Fruit fly (Drosophila melanogaster) whole organism, prepupa: ENCODE data around the gene Dyro.

Experiments used
- CG10669 ChIP-seq: fragments of 200-800 bp; sonication (Bioruptor generic); optimal IDR thresholded peaks from 3 replicates; lab custom pipeline; 2018; ENCODE audit warnings: missing biosample characterization, mild to moderate bottlenecking, missing genetic modification characterization, moderate library complexity
- CG11762 ChIP-seq: fragments of 200-800 bp; sonication (Bioruptor generic); optimal IDR thresholded peaks from 3 replicates; lab custom pipeline; 2016; ENCODE audit warnings: missing biosample characterization, missing genetic modification characterization; ENCODE audit not compliant: insufficient read depth
- CG11902 ChIP-seq: fragments of 200-800 bp; sonication (Bioruptor generic); optimal IDR thresholded peaks from 3 replicates; lab custom pipeline; 2016; ENCODE audit warnings: missing biosample characterization, missing genetic modification characterization
- CG15336 ChIP-seq: fragments of 200-800 bp; sonication (Bioruptor generic); IDR thresholded peaks from 2 replicates; pipeline ENCODE4 v1.3.6; 2022; ENCODE audit warnings: missing biosample characterization, missing genetic modification characterization
- CG31627 ChIP-seq: fragments of 200-800 bp; sonication (Bioruptor generic); optimal IDR thresholded peaks from 3 replicates; lab custom pipeline; 2016; ENCODE audit warnings: missing biosample characterization, missing genetic modification characterization
- CG32006 ChIP-seq: fragments of 200-800 bp; sonication (Bioruptor generic); optimal IDR thresholded peaks from 3 replicates; lab custom pipeline; 2017; ENCODE audit warnings: missing biosample characterization, mild to moderate bottlenecking, missing genetic modification characterization
- CG34406 ChIP-seq: fragments of 200-800 bp; sonication (Bioruptor generic); optimal IDR thresholded peaks from 3 replicates; lab custom pipeline; 2016; ENCODE audit warnings: missing biosample characterization, missing genetic modification characterization
- CG3919 ChIP-seq: fragments of 200-800 bp; sonication (Bioruptor generic); optimal IDR thresholded peaks from 3 replicates; lab custom pipeline; 2016; ENCODE audit warnings: missing biosample characterization, missing genetic modification characterization
- CG6163 ChIP-seq: fragments of 200-800 bp; sonication (Bioruptor generic); IDR thresholded peaks from 3 replicates; pipeline ENCODE4 v1.3.6; 2022; ENCODE audit warnings: missing biosample characterization, missing genetic modification characterization
- CG6792 ChIP-seq: fragments of 200-800 bp; sonication (Bioruptor generic); optimal IDR thresholded peaks from 3 replicates; lab custom pipeline; 2016; ENCODE audit warnings: missing biosample characterization, missing genetic modification characterization
- CG6808 ChIP-seq: fragments of 200-800 bp; sonication (Bioruptor generic); optimal IDR thresholded peaks from 3 replicates; lab custom pipeline; 2017; ENCODE audit warnings: missing biosample characterization, missing genetic modification characterization, mild to moderate bottlenecking, moderate library complexity, missing genetic modification reagents
- CG7368 ChIP-seq: fragments of 200-800 bp; sonication (Bioruptor generic); optimal IDR thresholded peaks from 3 replicates; lab custom pipeline; 2016; ENCODE audit warnings: missing biosample characterization, missing genetic modification characterization
- CG8632 ChIP-seq: fragments of 200-800 bp; sonication (Bioruptor generic); optimal IDR thresholded peaks from 3 replicates; lab custom pipeline; 2016; ENCODE audit warnings: missing biosample characterization, missing genetic modification characterization
- Eip75B ChIP-seq: fragments of 200-800 bp; sonication (Bioruptor generic); optimal IDR thresholded peaks from 3 replicates; lab custom pipeline; 2016; ENCODE audit warnings: missing biosample characterization, missing genetic modification characterization
- Eip78C ChIP-seq: fragments of 200-800 bp; sonication (Bioruptor generic); peaks from one replicate; lab custom pipeline; 2016; ENCODE audit warnings: missing biosample characterization, missing genetic modification characterization
- Eip93F ChIP-seq: fragments of 200-800 bp; sonication (Bioruptor generic); optimal IDR thresholded peaks from 2 replicates; lab custom pipeline; 2016; ENCODE audit warnings: missing biosample characterization, mild to moderate bottlenecking, missing genetic modification characterization
- Ets21C ChIP-seq: fragments of 200-800 bp; sonication (Bioruptor generic); optimal IDR thresholded peaks from 3 replicates; lab custom pipeline; 2016; ENCODE audit warnings: missing biosample characterization, missing genetic modification characterization
- Ets96B ChIP-seq: fragments of 200-800 bp; optimal IDR thresholded peaks from 2 replicates; lab custom pipeline; 2019; ENCODE audit warnings: missing biosample characterization, mild to moderate bottlenecking, missing genetic modification characterization, moderate library complexity
- Gug ChIP-seq: fragments of 200-800 bp; sonication (Bioruptor generic); IDR thresholded peaks from 2 replicates; pipeline ENCODE4 v1.3.6; 2022; ENCODE audit warnings: missing biosample characterization, missing genetic modification characterization
- Hr38 ChIP-seq: sonication (Bioruptor generic); optimal IDR thresholded peaks from 2 replicates; lab custom pipeline; 2016; ENCODE audit warnings: missing biosample characterization, missing genetic modification characterization
- Hr39 ChIP-seq: fragments of 200-800 bp; sonication (Bioruptor generic); optimal IDR thresholded peaks from 2 replicates; lab custom pipeline; 2016; ENCODE audit warnings: missing biosample characterization, missing genetic modification characterization
- Hr4 ChIP-seq: fragments of 200-800 bp; sonication (Bioruptor generic); optimal IDR thresholded peaks from 3 replicates; lab custom pipeline; 2016; ENCODE audit warnings: missing biosample characterization, missing genetic modification characterization
- Met ChIP-seq: fragments of 200-800 bp; sonication (Bioruptor generic); optimal IDR thresholded peaks from 3 replicates; lab custom pipeline; 2016; ENCODE audit warnings: missing biosample characterization, missing genetic modification characterization
- OdsH ChIP-seq: fragments of 200-800 bp; sonication (Bioruptor generic); optimal IDR thresholded peaks from 3 replicates; lab custom pipeline; 2016; ENCODE audit warnings: missing biosample characterization, missing genetic modification characterization
- Smox ChIP-seq: fragments of 200-800 bp; sonication (Bioruptor generic); optimal IDR thresholded peaks from 3 replicates; lab custom pipeline; 2016; ENCODE audit warnings: missing biosample characterization, missing genetic modification characterization
- Sox102F ChIP-seq: fragments of 200-800 bp; sonication (Bioruptor generic); optimal IDR thresholded peaks from 2 replicates; lab custom pipeline; 2016; ENCODE audit warnings: missing biosample characterization, mild to moderate bottlenecking, missing genetic modification characterization
- acj6 ChIP-seq: fragments of 200-800 bp; sonication (Bioruptor generic); optimal IDR thresholded peaks from 3 replicates; lab custom pipeline; 2016; ENCODE audit warnings: missing biosample characterization, missing genetic modification characterization
- cyc ChIP-seq: fragments of 200-800 bp; sonication (Bioruptor generic); optimal IDR thresholded peaks from 3 replicates; lab custom pipeline; 2016; ENCODE audit warnings: missing biosample characterization, missing genetic modification characterization
- dac ChIP-seq: fragments of 200-800 bp; sonication (Bioruptor generic); optimal IDR thresholded peaks from 2 replicates; lab custom pipeline; 2017; ENCODE audit warnings: missing biosample characterization, mild to moderate bottlenecking, missing genetic modification characterization
- esn ChIP-seq: fragments of 200-800 bp; sonication (Bioruptor generic); optimal IDR thresholded peaks from 2 replicates; lab custom pipeline; 2016; ENCODE audit warnings: missing biosample characterization, mild to moderate bottlenecking, missing genetic modification characterization, moderate library complexity
- fkh ChIP-seq: fragments of 200-800 bp; sonication (Bioruptor generic); optimal IDR thresholded peaks from 3 replicates; lab custom pipeline; 2017; ENCODE audit warnings: missing biosample characterization, mild to moderate bottlenecking, missing genetic modification characterization, moderate library complexity
- lz ChIP-seq: fragments of 200-800 bp; sonication (Bioruptor generic); optimal IDR thresholded peaks from 3 replicates; lab custom pipeline; 2016; ENCODE audit warnings: missing biosample characterization, missing genetic modification characterization
- net ChIP-seq: fragments of 200-800 bp; sonication (Bioruptor generic); optimal IDR thresholded peaks from 3 replicates; lab custom pipeline; 2016; ENCODE audit warnings: missing biosample characterization, missing genetic modification characterization
- salr ChIP-seq, 2 experiments: fragments of 200-800 bp; sonication (Bioruptor generic); optimal IDR thresholded peaks; 3 replicates each; lab custom pipeline; 2016 to 2018; ENCODE audit warnings: missing biosample characterization in 2 of 2, missing genetic modification characterization in 2 of 2, mild to moderate bottlenecking in 1 of 2
- ss ChIP-seq, 2 experiments: fragments of 200-800 bp; sonication (Bioruptor generic); optimal IDR thresholded peaks; 2 replicates in 1 of 2; 3 replicates in 1 of 2; lab custom pipeline; 2017 to 2018; ENCODE audit warnings: mild to moderate bottlenecking in 2 of 2, missing biosample characterization in 2 of 2, missing genetic modification characterization in 2 of 2, moderate library complexity in 1 of 2
- svp ChIP-seq: fragments of 200-800 bp; sonication (Bioruptor generic); peaks from one replicate; lab custom pipeline; 2016; ENCODE audit warnings: missing biosample characterization, missing genetic modification characterization
- topi ChIP-seq: fragments of 200-800 bp; sonication (Bioruptor generic); optimal IDR thresholded peaks from 3 replicates; lab custom pipeline; 2016; ENCODE audit warnings: missing biosample characterization, missing genetic modification characterization
- vri ChIP-seq: fragments of 200-800 bp; sonication (Bioruptor generic); optimal IDR thresholded peaks from 3 replicates; lab custom pipeline; 2016; ENCODE audit warnings: missing biosample characterization, mild to moderate bottlenecking, missing genetic modification characterization

Gene Dyro

DNA sequence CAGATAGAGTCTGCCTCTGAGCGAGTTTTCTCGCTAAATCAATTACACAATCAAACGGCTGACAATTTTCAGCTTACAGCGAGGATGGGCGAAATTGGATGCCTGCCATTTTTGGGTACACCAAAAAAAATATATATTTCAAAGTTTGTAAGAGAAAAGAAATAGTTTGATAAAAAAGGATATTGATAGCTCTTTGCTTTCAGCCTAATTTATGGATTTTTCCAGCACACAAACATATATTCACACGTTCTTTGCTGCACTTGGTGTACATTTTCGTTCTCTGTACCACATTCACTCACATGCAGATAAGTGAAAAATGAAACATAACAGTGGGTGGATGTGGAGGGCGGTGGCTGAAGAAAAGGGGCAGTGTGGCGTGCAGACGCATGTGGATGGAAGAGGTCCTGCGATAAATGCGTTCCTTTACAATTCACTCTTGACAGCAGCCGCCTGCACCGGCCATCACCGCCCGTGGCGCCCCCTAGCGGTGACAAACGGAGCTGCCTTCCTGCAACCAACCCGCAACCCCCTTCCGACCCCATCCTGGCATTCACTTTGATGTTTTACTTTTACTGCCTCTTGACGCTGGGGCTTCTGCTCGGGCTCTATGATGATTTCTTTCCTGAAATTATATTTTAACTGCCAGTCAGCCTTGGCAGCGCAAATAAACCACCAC lies 19.3 kb upstream of the Dyro start:
- TF ChIP-seq CG8632: no peak
- peak; percentile 12 for TF ChIP-seq cyc (GFP tag; lab: Kevin White, UChicago)
- TF ChIP-seq CG31627 (GFP tag; lab: Kevin White, UChicago): peak; percentile 20
- peak; percentile 28 for TF ChIP-seq Ets96B (tag; lab: Kevin White, UChicago)
- peak; percentile 50 for TF ChIP-seq svp (GFP tag; lab: Kevin White, UChicago)
- peak; percentile 22 for TF ChIP-seq Met (GFP tag; lab: Kevin White, UChicago)
- no peak for TF ChIP-seq ss (GFP tag; optimal IDR thresholded peaks at IDR 0.05; lab: Kevin White, UChicago)
- peak; percentile 3 for TF ChIP-seq topi (GFP tag; lab: Kevin White, UChicago)
- peak; percentile 30 for TF ChIP-seq Hr39 (GFP tag; lab: Kevin White, UChicago)
- TF ChIP-seq CG15336: peak; percentile 27; the same call in 1 of the 2 replicates
- TF ChIP-seq CG32006: peak; percentile 16
- TF ChIP-seq Eip78C (GFP tag; lab: Kevin White, UChicago): peak; percentile 74
- no peak for TF ChIP-seq dac (GFP tag; lab: Kevin White, UChicago)
- no peak for TF ChIP-seq CG34406
- TF ChIP-seq OdsH: peak; percentile 10
- TF ChIP-seq Smox (GFP tag; lab: Kevin White, UChicago): peak; percentile 9
- peak; percentile 14 for TF ChIP-seq Eip75B
- peak; percentile 5 for TF ChIP-seq CG6808 (GFP tag; lab: Kevin White, UChicago)
- 0 out of 2 replicates have a peak, but pooled peaks have one; percentile 17 for TF ChIP-seq Gug (GFP tag; lab: Robert Waterston, UW)
- TF ChIP-seq esn (GFP tag; lab: Kevin White, UChicago): peak; percentile 9
- peak; percentile 12 for TF ChIP-seq CG3919 (GFP tag; lab: Kevin White, UChicago)
- no peak for TF ChIP-seq lz
- TF ChIP-seq CG6163 (GFP tag; lab: Robert Waterston, UW): peak; percentile 58; the same call in 1 of the 3 replicates

dm6 chr3L:11312698-11313097 lies 17.0 kb upstream of the Dyro start:
- no peak for TF ChIP-seq Met (GFP tag; lab: Kevin White, UChicago)

DNA sequence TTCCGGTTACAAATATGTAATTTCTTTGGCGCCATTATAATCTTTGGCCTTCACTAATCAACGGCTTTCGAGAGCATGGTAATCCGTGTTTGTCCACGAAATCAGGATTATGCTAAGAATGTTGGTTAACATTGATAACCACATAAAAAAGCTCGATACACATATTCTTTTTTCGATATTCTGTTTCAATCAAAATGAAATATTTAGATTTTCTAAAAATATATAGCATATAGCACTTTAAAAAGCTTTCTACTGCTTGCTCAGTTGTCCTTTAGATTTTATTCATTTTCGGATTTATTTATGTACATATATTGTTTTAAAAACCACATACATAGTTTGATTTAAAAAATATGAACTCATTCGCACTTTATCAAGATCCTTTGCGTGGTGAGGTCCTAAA lies 15.7 kb upstream of the Dyro start, which contains the start of gene CG7573:
Gene CG7573, plus strand, starts transcription at position 301 of the 400 bp plus-strand sequence.
- no peak for TF ChIP-seq CG6808 (GFP tag; lab: Kevin White, UChicago)
- no peak for TF ChIP-seq CG7368 (GFP tag; lab: Kevin White, UChicago)
- no peak for TF ChIP-seq CG11902
- TF ChIP-seq Eip93F (GFP tag; lab: Kevin White, UChicago): no peak
- no peak for TF ChIP-seq Eip78C (GFP tag; lab: Kevin White, UChicago)
- no peak for TF ChIP-seq salr (GFP tag; optimal IDR thresholded peaks at IDR 0.05; lab: Kevin White, UChicago)
- TF ChIP-seq CG10669 (GFP tag; lab: Kevin White, UChicago): no peak
- TF ChIP-seq Eip75B: no peak
- no peak for TF ChIP-seq Hr38 (GFP tag; lab: Kevin White, UChicago)
- no peak for TF ChIP-seq CG6792 (GFP tag; lab: Kevin White, UChicago)
- no peak for TF ChIP-seq vri
- no peak for TF ChIP-seq esn (GFP tag; lab: Kevin White, UChicago)
- no peak for TF ChIP-seq Sox102F (GFP tag; lab: Kevin White, UChicago)
- TF ChIP-seq Hr4: no peak
- TF ChIP-seq fkh (GFP tag; lab: Kevin White, UChicago): no peak
- no peak for TF ChIP-seq acj6
- no peak for TF ChIP-seq Ets21C
- TF ChIP-seq CG31627 (GFP tag; lab: Kevin White, UChicago): no peak
- no peak for TF ChIP-seq CG11762 (GFP tag; lab: Kevin White, UChicago)
- TF ChIP-seq net (GFP tag; lab: Kevin White, UChicago): no peak
